Fruit fly (Drosophila melanogaster) whole organism, embryonic: ENCODE results near the gene Ssl2.
A peak's percentile ranks its signal among the peaks of the same experiment; 100 is the strongest.

ENCODE experiments used
- Aef1 ChIP-seq: fragments of 200-800 bp; sonication (Bioruptor generic); IDR thresholded peaks from 3 replicates; pipeline ENCODE4 v1.3.6; 2022; ENCODE audit warnings: missing biosample characterization, missing genetic modification characterization
- Atf6 ChIP-seq: fragments of 200-800 bp; sonication (Bioruptor generic); IDR thresholded peaks from 2 replicates; pipeline ENCODE4 v1.3.6; 2022; ENCODE audit warnings: missing biosample characterization, missing genetic modification characterization
- B-H1 ChIP-seq: fragments of 200-800 bp; sonication (Bioruptor generic); IDR thresholded peaks from 3 replicates; pipeline ENCODE4 v1.3.6; 2022; ENCODE audit warnings: missing biosample characterization, missing genetic modification characterization
- CG10147 ChIP-seq: fragments of 200-800 bp; sonication (Bioruptor generic); optimal IDR thresholded peaks from 2 replicates; lab custom pipeline; 2019; ENCODE audit warnings: missing biosample characterization, mild to moderate bottlenecking, missing genetic modification characterization, moderate library complexity
- CG11093 ChIP-seq: fragments of 200-800 bp; sonication (Bioruptor generic); IDR thresholded peaks from 3 replicates; pipeline ENCODE4 v1.3.6; 2022; ENCODE audit warnings: missing biosample characterization, missing genetic modification characterization
- CG11247 ChIP-seq: fragments of 200-800 bp; sonication (Bioruptor generic); IDR thresholded peaks from 2 replicates; pipeline ENCODE4 v1.3.6; 2022; ENCODE audit warnings: missing biosample characterization, missing genetic modification characterization
- CG11456 ChIP-seq: fragments of 200-800 bp; sonication (Bioruptor generic); IDR thresholded peaks from 3 replicates; pipeline ENCODE4 v1.3.6; 2022; ENCODE audit warnings: missing biosample characterization, missing genetic modification characterization
- CG13775 ChIP-seq: fragments of 200-800 bp; sonication (Bioruptor generic); optimal IDR thresholded peaks from 3 replicates; lab custom pipeline; 2017; ENCODE audit warnings: missing biosample characterization, mild to moderate bottlenecking, missing genetic modification characterization
- CG14441 ChIP-seq: fragments of 200-800 bp; sonication (Bioruptor generic); IDR thresholded peaks from 2 replicates; pipeline ENCODE4 v1.3.6; 2022; ENCODE audit warnings: missing biosample characterization, missing genetic modification characterization
- CG14667 ChIP-seq: fragments of 200-800 bp; sonication (Bioruptor generic); IDR thresholded peaks from 2 replicates; pipeline ENCODE4 v1.3.6; 2022; ENCODE audit warnings: missing biosample characterization, missing genetic modification characterization
- CG15073 ChIP-seq: fragments of 200-800 bp; sonication (Bioruptor generic); optimal IDR thresholded peaks from 2 replicates; lab custom pipeline; 2016; ENCODE audit warnings: missing biosample characterization, missing genetic modification characterization
- CG2678 ChIP-seq: fragments of 200-800 bp; sonication (Bioruptor generic); optimal IDR thresholded peaks from 3 replicates; lab custom pipeline; 2019; ENCODE audit warnings: missing biosample characterization, mild to moderate bottlenecking, missing genetic modification characterization, moderate library complexity
- CG2889 ChIP-seq: fragments of 200-800 bp; sonication (Bioruptor generic); IDR thresholded peaks from 3 replicates; pipeline ENCODE4 v1.3.6; 2022; ENCODE audit warnings: missing biosample characterization, missing genetic modification characterization
- CG31365 ChIP-seq: fragments of 200-800 bp; sonication (Bioruptor generic); optimal IDR thresholded peaks from 2 replicates; lab custom pipeline; 2018; ENCODE audit warnings: missing biosample characterization, mild to moderate bottlenecking, missing genetic modification characterization
- CG31388 ChIP-seq: fragments of 200-800 bp; sonication (Bioruptor generic); optimal IDR thresholded peaks from 2 replicates; lab custom pipeline; 2016; ENCODE audit warnings: missing biosample characterization, missing genetic modification characterization
- CG6683 ChIP-seq: fragments of 200-800 bp; sonication (Bioruptor generic); optimal IDR thresholded peaks from 2 replicates; lab custom pipeline; 2017; ENCODE audit warnings: missing biosample characterization, mild to moderate bottlenecking, missing genetic modification characterization, missing genetic modification reagents
- CG6765 ChIP-seq: fragments of 200-800 bp; sonication (Bioruptor generic); optimal IDR thresholded peaks from 3 replicates; lab custom pipeline; 2017; ENCODE audit warnings: missing biosample characterization, mild to moderate bottlenecking, missing genetic modification characterization
- CG6791 ChIP-seq: fragments of 200-800 bp; sonication (Bioruptor generic); IDR thresholded peaks from 3 replicates; pipeline ENCODE4 v1.3.6; 2022; ENCODE audit warnings: missing biosample characterization, missing genetic modification characterization; ENCODE audit not compliant: partially characterized antibody
- CG9727 ChIP-seq: fragments of 200-800 bp; sonication (Bioruptor generic); optimal IDR thresholded peaks from 3 replicates; lab custom pipeline; 2017; ENCODE audit warnings: missing biosample characterization, mild to moderate bottlenecking, missing genetic modification characterization
- Dp ChIP-seq: fragments of 200-800 bp; sonication (Bioruptor generic); optimal IDR thresholded peaks from 2 replicates; lab custom pipeline; 2018; ENCODE audit warnings: missing biosample characterization, mild to moderate bottlenecking, missing genetic modification characterization, moderate library complexity
- Eip74EF ChIP-seq, 2 experiments: fragments of 200-800 bp in 1 of 2; fragments of >200 bp in 1 of 2; sonication (Bioruptor generic) in 1 of 2; optimal IDR thresholded peaks; 2 replicates each; lab custom pipeline; 2017 to 2019; ENCODE audit warnings: missing biosample characterization in 2 of 2, missing genetic modification characterization in 2 of 2, mild to moderate bottlenecking in 1 of 2, moderate library complexity in 1 of 2
- Fer1 ChIP-seq: fragments of 200-800 bp; sonication (Bioruptor generic); optimal IDR thresholded peaks from 2 replicates; lab custom pipeline; 2017; ENCODE audit warnings: missing biosample characterization, mild to moderate bottlenecking, missing genetic modification characterization
- Mad ChIP-seq: fragments of 200-800 bp; sonication (Bioruptor generic); optimal IDR thresholded peaks from 2 replicates; lab custom pipeline; 2016; ENCODE audit warnings: missing biosample characterization, missing genetic modification characterization
- NK7.1 ChIP-seq: fragments of 200-800 bp; sonication (Bioruptor generic); optimal IDR thresholded peaks from 3 replicates; lab custom pipeline; 2016; ENCODE audit warnings: missing biosample characterization, missing genetic modification characterization
- Side ChIP-seq: fragments of 200-800 bp; sonication (Bioruptor generic); optimal IDR thresholded peaks from 2 replicates; lab custom pipeline; 2016; ENCODE audit warnings: missing biosample characterization, missing genetic modification characterization
- amos ChIP-seq: fragments of 200-800 bp; sonication (Bioruptor generic); IDR thresholded peaks from 2 replicates; pipeline ENCODE4 v1.3.6; 2022; ENCODE audit warnings: missing biosample characterization, missing genetic modification characterization; ENCODE audit not compliant: partially characterized antibody
- aop ChIP-seq: fragments of 200-800 bp; sonication (Bioruptor generic); IDR thresholded peaks from 2 replicates; pipeline ENCODE4 v1.3.6; 2022; ENCODE audit warnings: missing biosample characterization, missing genetic modification characterization
- ap ChIP-seq: fragments of 200-800 bp; sonication (Bioruptor generic); IDR thresholded peaks from 2 replicates; pipeline ENCODE4 v1.3.6; 2022; ENCODE audit warnings: missing biosample characterization, missing genetic modification characterization
- bowl ChIP-seq: fragments of 200-800 bp; sonication (Bioruptor generic); IDR thresholded peaks from 2 replicates; pipeline ENCODE4 v1.3.6; 2022; ENCODE audit warnings: missing biosample characterization, missing genetic modification characterization
- ci ChIP-seq: fragments of 200-800 bp; sonication (Bioruptor generic); IDR thresholded peaks from 3 replicates; pipeline ENCODE4 v1.3.6; 2022; ENCODE audit warnings: missing biosample characterization, missing genetic modification characterization
- ewg ChIP-seq: fragments of 200-800 bp; sonication (Bioruptor generic); optimal IDR thresholded peaks from 3 replicates; lab custom pipeline; 2017; ENCODE audit warnings: mild to moderate bottlenecking, missing biosample characterization, missing genetic modification reagents, missing genetic modification characterization
- exex ChIP-seq: fragments of 200-800 bp; sonication (Bioruptor generic); optimal IDR thresholded peaks from 4 replicates; lab custom pipeline; 2018; ENCODE audit warnings: missing biosample characterization, mild to moderate bottlenecking, missing genetic modification characterization, moderate library complexity
- fd102C ChIP-seq: fragments of 200-800 bp; sonication (Bioruptor generic); optimal IDR thresholded peaks from 2 replicates; lab custom pipeline; 2018; ENCODE audit warnings: missing biosample characterization, mild to moderate bottlenecking, missing genetic modification characterization, moderate library complexity
- fu2 ChIP-seq: fragments of 200-800 bp; sonication (Bioruptor generic); optimal IDR thresholded peaks from 2 replicates; lab custom pipeline; 2016; ENCODE audit warnings: missing biosample characterization, missing genetic modification characterization
- gcm2 ChIP-seq: fragments of 200-800 bp; sonication (Bioruptor generic); optimal IDR thresholded peaks from 2 replicates; lab custom pipeline; 2016; ENCODE audit warnings: missing biosample characterization, missing genetic modification characterization
- gro ChIP-seq: fragments of 200-800 bp; sonication (Bioruptor generic); optimal IDR thresholded peaks from 2 replicates; lab custom pipeline; 2016; ENCODE audit warnings: missing biosample characterization, missing genetic modification characterization
- her ChIP-seq: fragments of 200-800 bp; sonication (Bioruptor generic); optimal IDR thresholded peaks from 2 replicates; lab custom pipeline; 2016; ENCODE audit warnings: missing biosample characterization, missing genetic modification characterization
- kay ChIP-seq: fragments of 200-800 bp; sonication (Bioruptor generic); optimal IDR thresholded peaks from 2 replicates; lab custom pipeline; 2016; ENCODE audit warnings: missing biosample characterization, missing genetic modification characterization
- klu ChIP-seq: fragments of 200-800 bp; sonication (Bioruptor generic); IDR thresholded peaks from 2 replicates; pipeline ENCODE4 v1.3.6; 2022; ENCODE audit warnings: missing biosample characterization, missing genetic modification characterization
- lilli ChIP-seq: fragments of 200-800 bp; sonication (Bioruptor generic); optimal IDR thresholded peaks from 3 replicates; lab custom pipeline; 2016; ENCODE audit warnings: missing biosample characterization, missing genetic modification characterization
- lmd ChIP-seq: fragments of 200-800 bp; sonication (Bioruptor generic); IDR thresholded peaks from 2 replicates; pipeline ENCODE4 v1.3.6; 2022; ENCODE audit warnings: missing biosample characterization, missing genetic modification characterization
- odd ChIP-seq: fragments of 200-800 bp; sonication (Bioruptor generic); optimal IDR thresholded peaks from 2 replicates; lab custom pipeline; 2017; ENCODE audit warnings: missing biosample characterization, mild to moderate bottlenecking, missing genetic modification characterization
- pros ChIP-seq: fragments of 200-800 bp; sonication (Bioruptor generic); optimal IDR thresholded peaks from 3 replicates; lab custom pipeline; 2019; ENCODE audit warnings: missing biosample characterization, mild to moderate bottlenecking, missing genetic modification characterization, moderate library complexity
- repo ChIP-seq: fragments of 200-800 bp; sonication (Bioruptor generic); optimal IDR thresholded peaks from 2 replicates; lab custom pipeline; 2016; ENCODE audit warnings: missing biosample characterization, missing genetic modification characterization
- salm ChIP-seq: fragments of 200-800 bp; sonication (Bioruptor generic); optimal IDR thresholded peaks from 2 replicates; lab custom pipeline; 2018; ENCODE audit warnings: missing biosample characterization, mild to moderate bottlenecking, missing genetic modification characterization
- sd ChIP-seq: fragments of 200-800 bp; sonication (Bioruptor generic); optimal IDR thresholded peaks from 3 replicates; lab custom pipeline; 2018; ENCODE audit warnings: missing biosample characterization, mild to moderate bottlenecking, missing genetic modification characterization, moderate library complexity
- slou ChIP-seq: fragments of 200-800 bp; sonication (Bioruptor generic); optimal IDR thresholded peaks from 3 replicates; lab custom pipeline; 2016; ENCODE audit warnings: missing biosample characterization, missing genetic modification characterization
- twi ChIP-seq: fragments of 200-800 bp; optimal IDR thresholded peaks from 2 replicates; lab custom pipeline; 2019; ENCODE audit warnings: missing biosample characterization, mild to moderate bottlenecking, missing genetic modification characterization, moderate library complexity
- tx ChIP-seq: fragments of 200-800 bp; sonication (Bioruptor generic); optimal IDR thresholded peaks from 2 replicates; lab custom pipeline; 2016; ENCODE audit warnings: missing biosample characterization, missing genetic modification characterization
- usp ChIP-seq: fragments of >200 bp; optimal IDR thresholded peaks from 2 replicates; lab custom pipeline; 2017; ENCODE audit warnings: missing biosample characterization, missing genetic modification characterization

The Ssl2 gene

DNA sequence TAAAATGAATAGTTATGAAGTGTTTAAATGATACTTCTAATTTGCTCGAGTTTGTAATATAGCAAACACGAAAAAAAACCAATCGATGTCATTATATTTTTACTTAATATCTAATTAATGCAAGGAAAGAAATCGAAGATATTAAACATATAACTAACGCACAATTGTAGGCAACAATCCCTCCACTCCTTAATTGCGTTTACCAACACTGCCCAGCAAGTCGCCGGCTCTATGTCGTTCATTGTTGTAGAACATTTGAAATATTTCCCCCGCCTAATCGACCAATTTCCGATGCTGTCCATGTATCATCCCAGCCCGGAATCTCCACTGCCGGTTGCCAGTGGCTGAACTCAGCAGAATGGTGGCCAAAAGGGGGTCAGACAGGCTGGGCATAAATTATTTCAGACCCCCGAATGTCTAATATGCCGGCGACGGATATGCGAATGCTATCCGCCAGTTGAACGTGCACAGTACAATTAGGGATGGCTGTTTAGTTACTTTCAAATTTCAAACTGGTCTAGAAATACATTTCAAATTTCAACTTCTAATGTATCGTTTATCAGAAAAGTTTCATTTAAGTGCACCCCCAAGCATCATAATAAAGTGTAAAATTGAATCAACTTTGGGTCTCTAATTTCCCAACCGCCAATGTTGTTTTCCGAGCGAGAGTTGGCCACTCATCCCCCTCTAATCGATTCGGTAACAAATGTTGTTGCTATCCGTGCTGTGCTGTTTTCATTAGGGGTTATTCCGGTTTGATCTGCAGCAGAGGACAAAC lies 36.2 kb upstream of the Ssl2 start (continued):
- peak; percentile 71 for TF ChIP-seq CG2678 (tag; lab: Kevin White, UChicago)
- TF ChIP-seq Aef1: peak; percentile 28; the same call in 1 of the 3 replicates
- peak; percentile 57 for TF ChIP-seq CG9727
- TF ChIP-seq CG6683 (GFP tag; lab: Kevin White, UChicago): no peak
- peak; percentile 61; the same call in 1 of the 2 replicates for TF ChIP-seq lmd (GFP tag; lab: Robert Waterston, UW)
- TF ChIP-seq CG31388 (GFP tag; lab: Kevin White, UChicago): no peak
- 0 out of 3 replicates have a peak, but pooled peaks have one; percentile 15 for TF ChIP-seq CG11093 (GFP tag; lab: Robert Waterston, UW)
- no peak for TF ChIP-seq sd (tag; lab: Kevin White, UChicago)
- no peak for TF ChIP-seq ewg (GFP tag; lab: Kevin White, UChicago)
- TF ChIP-seq Eip74EF (GFP tag; optimal IDR thresholded peaks at IDR 0.05; lab: Kevin White, UChicago): no peak
- no peak for TF ChIP-seq CG6791
- TF ChIP-seq kay (GFP tag; lab: Kevin White, UChicago): no peak
- TF ChIP-seq odd (GFP tag; lab: Kevin White, UChicago): peak; percentile 19
- TF ChIP-seq lilli (GFP tag; lab: Kevin White, UChicago): peak; percentile 43
- no peak for TF ChIP-seq klu (GFP tag; lab: Robert Waterston, UW)
- no peak for TF ChIP-seq slou
- TF ChIP-seq CG31365 (tag; lab: Kevin White, UChicago): peak; percentile 18
- no peak for TF ChIP-seq repo (GFP tag; lab: Kevin White, UChicago)
- no peak for TF ChIP-seq CG11247
- TF ChIP-seq CG14441: peak; percentile 42
- TF ChIP-seq Atf6 (GFP tag; lab: Robert Waterston, UW): 0 out of 2 replicates have a peak, but pooled peaks have one; percentile 30
- TF ChIP-seq fd102C: no peak
- no peak for TF ChIP-seq amos (GFP tag; lab: Robert Waterston, UW)
- no peak for TF ChIP-seq usp (GFP tag; lab: Kevin White, UChicago)
- peak; percentile 28 for TF ChIP-seq gro
- no peak for TF ChIP-seq CG2889 (GFP tag; lab: Robert Waterston, UW)
- no peak for TF ChIP-seq CG15073 (GFP tag; lab: Kevin White, UChicago)
- TF ChIP-seq Dp (GFP tag; lab: Kevin White, UChicago): no peak
- no peak for TF ChIP-seq salm
- TF ChIP-seq twi (tag; lab: Kevin White, UChicago): no peak
- no peak for TF ChIP-seq CG6765 (GFP tag; lab: Kevin White, UChicago)
- TF ChIP-seq aop (GFP tag; lab: Robert Waterston, UW): no peak
- TF ChIP-seq tx (GFP tag; lab: Kevin White, UChicago): peak; percentile 29
- TF ChIP-seq her (GFP tag; lab: Kevin White, UChicago): peak; percentile 3
- TF ChIP-seq B-H1 (GFP tag; lab: Robert Waterston, UW): peak; percentile 17; the same call in 1 of the 3 replicates
- TF ChIP-seq exex: peak; percentile 14
- no peak for TF ChIP-seq CG11456 (GFP tag; lab: Robert Waterston, UW)
- TF ChIP-seq NK7.1 (GFP tag; lab: Kevin White, UChicago): no peak
- peak; percentile 8; the same call in 1 of the 2 replicates for TF ChIP-seq CG14667
- TF ChIP-seq CG10147 (GFP tag; lab: Kevin White, UChicago): no peak
- TF ChIP-seq gcm2 (GFP tag; lab: Kevin White, UChicago): no peak
- no peak for TF ChIP-seq Mad (GFP tag; lab: Kevin White, UChicago)
- TF ChIP-seq CG13775: peak; percentile 31
- TF ChIP-seq Fer1 (GFP tag; lab: Kevin White, UChicago): peak; percentile 52
- no peak for TF ChIP-seq ap (GFP tag; lab: Robert Waterston, UW)
- TF ChIP-seq ci (GFP tag; lab: Robert Waterston, UW): 0 out of 3 replicates have a peak, but pooled peaks have one; percentile 61
- TF ChIP-seq pros (GFP tag; lab: Kevin White, UChicago): no peak
- TF ChIP-seq Side (GFP tag; lab: Kevin White, UChicago): peak; percentile 39
- no peak for TF ChIP-seq bowl (GFP tag; lab: Robert Waterston, UW)
- no peak for TF ChIP-seq fu2 (GFP tag; lab: Kevin White, UChicago)
